Worm (Caenorhabditis elegans) whole organism, early embryonic: ENCODE data around the gene K02A2.5.
"Not testable (repeated sequence)": the region's sequence is repeated elsewhere in the genome, so short reads cannot be mapped to it uniquely, and the experiment has no call there.

Experiments used
- B0310.2 ChIP-seq: sonication (generic microtip); optimal IDR thresholded peaks from 2 replicates; lab custom pipeline; 2016; ENCODE audit warnings: mild to moderate bottlenecking, missing genetic modification characterization, missing compliant biosample characterization
- F13C5.2 ChIP-seq: sonication (generic microtip); optimal IDR thresholded peaks from 2 replicates; lab custom pipeline; 2017; ENCODE audit warnings: mild to moderate bottlenecking, missing genetic modification characterization, inconsistent platforms, missing compliant biosample characterization
- aly-1 ChIP-seq: sonication (generic microtip); optimal IDR thresholded peaks from 2 replicates; lab custom pipeline; 2016; ENCODE audit warnings: missing genetic modification characterization, missing compliant biosample characterization
- ama-1 ChIP-seq: fragments of 150-350 bp; optimal IDR thresholded peaks from 2 replicates; lab custom pipeline; 2014
- ceh-13 ChIP-seq: fragments of 200-800 bp; sonication (Bioruptor generic); optimal IDR thresholded peaks from 2 replicates; lab custom pipeline; 2018; ENCODE audit warnings: mild to moderate bottlenecking, missing genetic modification characterization, missing compliant biosample characterization
- ceh-36 ChIP-seq: sonication (generic microtip); optimal IDR thresholded peaks from 2 replicates; lab custom pipeline; 2016; ENCODE audit warnings: missing genetic modification characterization, inconsistent platforms, missing compliant biosample characterization
- ets-7 ChIP-seq: sonication (generic microtip); optimal IDR thresholded peaks from 2 replicates; lab custom pipeline; 2016; ENCODE audit warnings: missing genotype, missing genetic modification characterization, missing compliant biosample characterization
- flt-1 ChIP-seq: fragments of 200-800 bp; sonication (Bioruptor generic); IDR thresholded peaks from 2 replicates; pipeline ENCODE4 v1.3.6; 2022; ENCODE audit warnings: missing genetic modification characterization, missing compliant biosample characterization
- hmbx-1 ChIP-seq: sonication (generic microtip); optimal IDR thresholded peaks from 2 replicates; lab custom pipeline; 2016; ENCODE audit warnings: mild to moderate bottlenecking, missing genetic modification characterization, missing compliant biosample characterization
- hmg-4 ChIP-seq: fragments of 200-800 bp; sonication (Bioruptor generic); optimal IDR thresholded peaks from 2 replicates; lab custom pipeline; 2018; ENCODE audit warnings: mild to moderate bottlenecking, missing genetic modification characterization, missing compliant biosample characterization
- hnd-1 ChIP-seq: sonication (generic microtip); optimal IDR thresholded peaks from 2 replicates; lab custom pipeline; 2016; ENCODE audit warnings: missing genetic modification characterization, missing compliant biosample characterization
- pes-1 ChIP-seq: fragments of 200-800 bp; sonication (Bioruptor generic); IDR thresholded peaks from 2 replicates; pipeline ENCODE4 v1.3.6; 2022; ENCODE audit warnings: missing genetic modification reagents, missing genetic modification characterization, missing compliant biosample characterization
- scrt-1 ChIP-seq: fragments of 200-800 bp; sonication (Bioruptor generic); IDR thresholded peaks from 2 replicates; pipeline ENCODE4 v1.3.6; 2022; ENCODE audit warnings: missing genetic modification characterization, missing compliant biosample characterization
- sea-1 ChIP-seq: fragments of 200-800 bp; sonication (Bioruptor generic); conservative IDR thresholded peaks from 2 replicates; pipeline ENCODE4 v1.3.6; 2022; ENCODE audit warnings: missing genetic modification characterization, missing compliant biosample characterization
- tbx-11 ChIP-seq: fragments of 200-800 bp; sonication (Bioruptor generic); IDR thresholded peaks from 2 replicates; pipeline ENCODE4 v1.3.6; 2022; ENCODE audit warnings: missing genetic modification characterization, missing compliant biosample characterization
- tbx-37 ChIP-seq: fragments of 200-800 bp; sonication (Bioruptor generic); conservative IDR thresholded peaks from 2 replicates; pipeline ENCODE4 v1.3.6; 2022; ENCODE audit warnings: missing genetic modification reagents, missing genetic modification characterization, missing compliant biosample characterization
- tra-4 ChIP-seq: sonication (generic microtip); optimal IDR thresholded peaks from 2 replicates; lab custom pipeline; 2017; ENCODE audit warnings: missing genetic modification characterization, missing compliant biosample characterization

Gene K02A2.5

ce11 chrII:7374143-7374542, 37.7 kb downstream of the K02A2.5 start, which contains the start of the genes mtch-1 and rpb-4:
TSS of gene mtch-1 (minus strand) at chrII:7374166.
TSS of gene rpb-4 (plus strand) at chrII:7374495.
- no peak for TF ChIP-seq ama-1
- no peak for TF ChIP-seq ceh-36 (tag; lab: Kevin White, UChicago)
- TF ChIP-seq ceh-13 (GFP tag; lab: Kevin White, UChicago): no peak
- no peak for TF ChIP-seq B0310.2 (tag; lab: Kevin White, UChicago)
- TF ChIP-seq ets-7: no peak
- TF ChIP-seq tbx-11 (GFP tag; lab: Robert Waterston, UW): no peak
- no peak for TF ChIP-seq flt-1 (GFP tag; lab: Robert Waterston, UW)
- no peak for TF ChIP-seq scrt-1 (GFP tag; lab: Robert Waterston, UW)
- TF ChIP-seq hmg-4 (GFP tag; lab: Kevin White, UChicago): no peak
- TF ChIP-seq pes-1 (GFP tag; lab: Robert Waterston, UW): no peak
- no peak for TF ChIP-seq hnd-1 (tag; lab: Kevin White, UChicago)
- no peak for TF ChIP-seq hmbx-1 (tag; lab: Kevin White, UChicago)
- TF ChIP-seq tra-4: no peak
- TF ChIP-seq F13C5.2 (tag; lab: Kevin White, UChicago): no peak

- not testable (repeated sequence) for TF ChIP-seq flt-1 (GFP tag; lab: Robert Waterston, UW); pes-1 (GFP tag; lab: Robert Waterston, UW); hmbx-1 (tag; lab: Kevin White, UChicago)
Measured at ce11 chrII:7370195-7370594, 41.6 kb downstream of the K02A2.5 start, which contains the start of gene F43E2.11. TSS of gene F43E2.11 (minus strand) at chrII:7370295.

ce11 chrII:7368761-7369160, 43.1 kb downstream of the K02A2.5 start, which contains the start of gene F43E2.6:
TSS of gene F43E2.6 (minus strand) at chrII:7368861.
- TF ChIP-seq ceh-13 (GFP tag; lab: Kevin White, UChicago): no peak
- TF ChIP-seq hnd-1 (tag; lab: Kevin White, UChicago): no peak
- TF ChIP-seq ceh-36 (tag; lab: Kevin White, UChicago): no peak
- no peak for TF ChIP-seq tbx-37 (GFP tag; lab: Robert Waterston, UW)
- TF ChIP-seq flt-1 (GFP tag; lab: Robert Waterston, UW): no peak
- TF ChIP-seq sea-1 (GFP tag; lab: Robert Waterston, UW): no peak
- TF ChIP-seq aly-1 (tag; lab: Kevin White, UChicago): no peak
- no peak for TF ChIP-seq pes-1 (GFP tag; lab: Robert Waterston, UW)
- TF ChIP-seq tbx-11 (GFP tag; lab: Robert Waterston, UW): no peak
- TF ChIP-seq hmg-4 (GFP tag; lab: Kevin White, UChicago): no peak
- no peak for TF ChIP-seq scrt-1 (GFP tag; lab: Robert Waterston, UW)
- TF ChIP-seq F13C5.2 (tag; lab: Kevin White, UChicago): no peak

ce11 chrII:7363990-7364455, 47.8 kb downstream of the K02A2.5 start, which contains the start of gene msra-1:
TSS of gene msra-1 (minus strand) at chrII:7364040.
- TF ChIP-seq sea-1 (GFP tag; lab: Robert Waterston, UW) (no peak), pes-1 (GFP tag; lab: Robert Waterston, UW) (no peak), ceh-36 (tag; lab: Kevin White, UChicago) (no peak), tra-4 (no peak), B0310.2 (tag; lab: Kevin White, UChicago) (no peak), tbx-37 (GFP tag; lab: Robert Waterston, UW) (no peak)
